Fruit fly (Drosophila melanogaster) whole organism, embryonic: ENCODE data around the gene CG5500.

Source experiments
- CG16779 ChIP-seq: fragments of 200-800 bp; sonication (Bioruptor generic); IDR thresholded peaks from 2 replicates; pipeline ENCODE4 v1.3.6; 2022; ENCODE audit warnings: missing biosample characterization, missing genetic modification characterization
- CG17612 ChIP-seq: fragments of 200-800 bp; sonication (Bioruptor generic); IDR thresholded peaks from 2 replicates; pipeline ENCODE4 v1.3.6; 2022; ENCODE audit warnings: missing biosample characterization, missing genetic modification characterization
- MTF-1 ChIP-seq: fragments of 200-800 bp; sonication (Bioruptor generic); optimal IDR thresholded peaks from 2 replicates; lab custom pipeline; 2018; ENCODE audit warnings: missing biosample characterization, mild to moderate bottlenecking, missing genetic modification characterization, borderline replicate concordance
- bowl ChIP-seq: fragments of 200-800 bp; sonication (Bioruptor generic); IDR thresholded peaks from 2 replicates; pipeline ENCODE4 v1.3.6; 2022; ENCODE audit warnings: missing biosample characterization, missing genetic modification characterization
- pnt ChIP-seq: fragments of 200-800 bp; sonication (Bioruptor generic); optimal IDR thresholded peaks from 3 replicates; lab custom pipeline; 2016; ENCODE audit warnings: missing biosample characterization, missing genetic modification characterization
- tin ChIP-seq: fragments of 200-800 bp; sonication (Bioruptor generic); optimal IDR thresholded peaks from 3 replicates; lab custom pipeline; 2016; ENCODE audit warnings: missing biosample characterization, missing genetic modification characterization
- wor ChIP-seq: fragments of 200-800 bp; sonication (Bioruptor generic); IDR thresholded peaks from 2 replicates; pipeline ENCODE4 v1.3.6; 2022; ENCODE audit warnings: missing biosample characterization, missing genetic modification characterization
- yki ChIP-seq: fragments of >200 bp; optimal IDR thresholded peaks from 3 replicates; lab custom pipeline; 2018

DNA sequence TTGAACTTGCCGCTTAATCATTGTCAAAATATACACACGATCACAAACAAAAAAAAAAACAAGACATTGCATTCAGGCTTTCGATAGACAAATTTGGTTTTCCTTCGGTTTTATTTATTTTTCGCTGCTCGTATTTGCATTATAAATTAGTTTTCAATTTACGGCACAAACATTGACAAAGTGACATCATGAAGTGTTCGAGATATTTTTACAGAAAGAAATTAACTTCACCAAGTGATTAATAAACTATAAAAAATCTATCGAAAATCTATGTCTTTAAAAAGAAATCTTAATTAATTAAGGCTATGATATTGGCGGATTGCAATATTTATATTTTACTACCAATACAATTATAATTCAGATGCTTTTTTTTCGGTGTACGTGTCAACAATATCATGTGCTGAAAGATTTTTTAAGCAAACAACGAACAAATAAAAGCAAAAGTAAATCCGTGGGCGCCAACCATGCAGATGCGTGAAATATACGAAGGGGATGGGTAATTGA is 47.5 kb downstream of the CG5500 start:
- TF ChIP-seq CG16779 (GFP tag; lab: Robert Waterston, UW) = no peak
- no peak for TF ChIP-seq bowl (GFP tag; lab: Robert Waterston, UW)
- TF ChIP-seq MTF-1 = peak; percentile 10
- peak; percentile 26 for TF ChIP-seq pnt (GFP tag; lab: Kevin White, UChicago)
- TF ChIP-seq yki (lab: Kevin White, UChicago) = no peak
- no peak for TF ChIP-seq CG17612 (GFP tag; lab: Robert Waterston, UW)
- TF ChIP-seq wor = no peak
- TF ChIP-seq tin (GFP tag; lab: Kevin White, UChicago) = peak; percentile 14
